Worm (Caenorhabditis elegans): ENCODE measurements around the gene aldo-2.

Gene aldo-2

DNA sequence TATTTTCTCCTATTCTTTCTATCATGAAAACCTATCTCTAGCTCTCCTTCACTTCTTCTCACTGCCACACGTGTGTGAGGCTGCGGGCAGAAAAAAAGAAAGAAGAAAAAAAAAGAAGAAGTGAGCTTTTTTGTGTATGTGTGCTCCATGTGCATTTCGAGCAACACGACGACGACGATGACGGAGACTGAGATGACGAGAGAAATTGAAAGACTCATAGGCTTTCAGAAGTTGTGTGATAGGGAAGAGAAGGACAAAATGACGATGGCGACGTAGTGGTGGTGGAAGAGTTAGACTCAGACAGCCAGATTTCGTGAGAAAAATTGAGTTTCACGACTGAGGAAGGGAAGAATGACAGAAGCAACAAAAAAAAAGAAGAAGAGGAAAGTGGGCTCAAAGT is 30.9 kb downstream of the aldo-2 start:
- TF ChIP-seq somi-1 (GFP tag; optimal IDR thresholded peaks at IDR 0.05) = peak; percentile 19
- TF ChIP-seq cebp-1 (GFP tag; IDR thresholded peaks at IDR 0.05) = no peak
- TF ChIP-seq cebp-1 (tag; optimal IDR thresholded peaks at IDR 0.05) = peak; percentile 59
- TF ChIP-seq cebp-2 (GFP tag; IDR thresholded peaks at IDR 0.05) = no peak
- peak; percentile 45; the same call in 1 of the 2 replicates for TF ChIP-seq hmg-1.2 (GFP tag; IDR thresholded peaks at IDR 0.05)
- no peak for TF ChIP-seq nfyb-1 (GFP tag; IDR thresholded peaks at IDR 0.05)
- peak; percentile 24 for TF ChIP-seq attf-5 (GFP tag; optimal IDR thresholded peaks at IDR 0.05)
- peak; percentile 67 for TF ChIP-seq K12H6.12 (tag; optimal IDR thresholded peaks at IDR 0.05)
- 0 out of 2 replicates have a peak, but pooled peaks have one; percentile 17 for TF ChIP-seq pbrm-1 (GFP tag; IDR thresholded peaks at IDR 0.05)
- TF ChIP-seq lin-35 (GFP tag; optimal IDR thresholded peaks at IDR 0.05) = peak in 1 of 3 experiments; percentile 63
- no peak for TF ChIP-seq attf-3 (GFP tag; conservative IDR thresholded peaks at IDR 0.05)
- TF ChIP-seq zfh-2 (GFP tag; conservative IDR thresholded peaks at IDR 0.05) = peak; percentile 72
- peak; percentile 59 for TF ChIP-seq lin-40 (tag; optimal IDR thresholded peaks at IDR 0.05)
- no peak for TF ChIP-seq snpc-4 (GFP tag; optimal IDR thresholded peaks at IDR 0.05)
- TF ChIP-seq snpc-4 (tag; optimal IDR thresholded peaks at IDR 0.05) = peak in 1 of 4 experiments; percentile 16
- peak; percentile 27 for TF ChIP-seq ceh-27 (GFP tag; optimal IDR thresholded peaks at IDR 0.05)

DNA sequence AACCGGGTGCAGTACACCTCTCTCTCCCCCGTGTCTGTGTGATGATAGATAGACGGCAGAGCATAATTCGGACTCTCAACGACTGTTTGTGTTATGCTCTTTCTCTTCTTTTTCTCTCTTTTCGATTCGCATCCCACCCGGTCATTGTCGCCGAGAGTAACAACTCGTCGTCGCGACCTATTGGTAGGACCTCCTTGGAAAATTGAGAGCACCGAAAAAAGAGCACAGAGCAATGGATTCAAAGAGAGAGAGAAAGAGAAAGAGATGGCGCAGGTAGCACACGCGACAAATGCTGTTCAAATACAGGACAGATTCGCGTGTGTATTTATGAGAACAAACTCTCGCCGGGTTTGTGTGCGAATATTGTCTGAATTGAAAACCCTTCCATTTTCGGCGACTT is 32.8 kb downstream of the aldo-2 start:
- TF ChIP-seq zfh-2 (GFP tag; conservative IDR thresholded peaks at IDR 0.05) (peak; percentile 39; the same call in 1 of the 2 replicates), egrh-3 (GFP tag; IDR thresholded peaks at IDR 0.05) (no peak), K12H6.12 (tag; optimal IDR thresholded peaks at IDR 0.05) (no peak)

DNA sequence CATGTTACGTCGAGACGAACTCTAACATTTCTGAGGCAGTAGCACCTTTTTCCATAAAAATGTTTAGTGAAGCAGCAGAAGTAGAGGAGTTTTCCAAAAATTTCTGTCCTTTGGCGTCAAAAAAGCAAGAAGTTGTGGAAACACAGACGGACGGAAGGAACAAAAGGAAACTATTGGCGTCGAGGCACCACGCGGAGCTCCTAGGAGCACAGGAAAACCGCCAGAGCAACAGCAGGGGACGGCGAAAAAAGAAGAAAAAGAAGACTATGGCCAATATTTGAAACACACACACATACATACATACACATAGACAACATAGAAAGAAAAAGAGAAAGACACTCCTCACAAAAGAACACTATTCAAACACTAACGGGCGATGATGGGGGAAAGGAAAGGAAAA is 33.5 kb downstream of the aldo-2 start:
- TF ChIP-seq ccch-3 (GFP tag; optimal IDR thresholded peaks at IDR 0.05) (no peak), B0035.1 (tag; optimal IDR thresholded peaks at IDR 0.05) (no peak), snpc-1.1 (tag; optimal IDR thresholded peaks at IDR 0.05; ENCODE audit: insufficient read depth) (no peak), lin-26 (GFP tag; IDR thresholded peaks at IDR 0.05) (no peak), cebp-1 (GFP tag; IDR thresholded peaks at IDR 0.05) (no peak), cebp-1 (tag; optimal IDR thresholded peaks at IDR 0.05) (peak; percentile 10), F33H1.4 (GFP tag; IDR thresholded peaks at IDR 0.05) (no peak), zfh-2 (GFP tag; conservative IDR thresholded peaks at IDR 0.05) (0 out of 2 replicates have a peak, but pooled peaks have one; percentile 8)

DNA sequence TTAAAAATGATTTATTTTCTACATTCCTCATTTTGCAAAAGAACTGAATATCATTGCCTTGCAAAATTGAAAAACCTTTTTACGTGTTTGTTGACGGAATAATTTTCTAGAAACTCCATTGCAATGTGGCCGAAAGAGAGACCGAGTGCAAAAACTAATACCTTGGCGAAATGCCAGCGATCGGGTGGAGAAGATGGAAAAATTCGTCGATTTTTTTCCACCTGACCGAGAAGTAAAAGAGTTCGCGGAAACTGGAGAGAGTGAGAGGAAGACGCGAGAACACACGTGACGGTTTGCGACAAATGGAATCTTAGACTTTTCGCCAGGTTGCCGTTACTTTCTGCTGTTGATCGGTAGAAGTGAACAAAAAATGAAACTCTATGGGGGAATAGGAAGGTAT is 34.7 kb downstream of the aldo-2 start:
- TF ChIP-seq K11D2.4 (GFP tag; IDR thresholded peaks at IDR 0.05) (no peak), sptf-2 (GFP tag; optimal IDR thresholded peaks at IDR 0.05) (no peak), atf-7 (tag; optimal IDR thresholded peaks at IDR 0.05) (no peak), Y53F4B.3 (GFP tag; IDR thresholded peaks at IDR 0.05) (no peak), ztf-28 (GFP tag; IDR thresholded peaks at IDR 0.05) (no peak), ztf-26 (tag; optimal IDR thresholded peaks at IDR 0.05) (no peak), sea-2 (GFP tag; IDR thresholded peaks at IDR 0.05) (no peak), dox-1 (GFP tag; IDR thresholded peaks at IDR 0.05) (peak; percentile 36; the same call in 1 of the 2 replicates), bed-1 (GFP tag; IDR thresholded peaks at IDR 0.05) (no peak), madf-6 (GFP tag; IDR thresholded peaks at IDR 0.05) (no peak), hmg-1.2 (GFP tag; IDR thresholded peaks at IDR 0.05) (peak; percentile 19; the same call in 1 of the 2 replicates), attf-3 (GFP tag; conservative IDR thresholded peaks at IDR 0.05) (no peak), zfh-2 (GFP tag; conservative IDR thresholded peaks at IDR 0.05) (peak; percentile 59; the same call in 1 of the 2 replicates), somi-1 (GFP tag; optimal IDR thresholded peaks at IDR 0.05) (peak; percentile 13), egrh-3 (GFP tag; IDR thresholded peaks at IDR 0.05) (no peak), die-1 (tag; optimal IDR thresholded peaks at IDR 0.05) (no peak), nhr-27 (tag; optimal IDR thresholded peaks at IDR 0.05) (no peak), tbp1 (GFP tag; optimal IDR thresholded peaks at IDR 0.05) (peak; percentile 25), nfyb-1 (GFP tag; IDR thresholded peaks at IDR 0.05) (peak; percentile 21; the same call in 1 of the 2 replicates), ztf-3 (GFP tag; optimal IDR thresholded peaks at IDR 0.05) (no peak), lag-1 (GFP tag; IDR thresholded peaks at IDR 0.05) (no peak), ceh-27 (GFP tag; optimal IDR thresholded peaks at IDR 0.05) (no peak), tbx-9 (tag; optimal IDR thresholded peaks at IDR 0.05; ENCODE audit: borderline replicate concordance) (no peak), F23B12.7 (tag; optimal IDR thresholded peaks at IDR 0.05; ENCODE audit: insufficient read depth) (no peak), ets-4 (GFP tag; optimal IDR thresholded peaks at IDR 0.05) (no peak), lin-40 (tag; optimal IDR thresholded peaks at IDR 0.05) (no peak), gei-17 (GFP tag; optimal IDR thresholded peaks at IDR 0.05) (no peak), unc-62 (GFP tag; optimal IDR thresholded peaks at IDR 0.05) (no peak)

All from whole organism, young adult.